Fruit fly (Drosophila melanogaster) whole organism, embryonic: ENCODE results near the gene CG32163.

Experiments
- Adf1 ChIP-seq: fragments of 200-800 bp; sonication (Bioruptor generic); IDR thresholded peaks from 2 replicates; pipeline ENCODE4 v1.3.6; 2022; ENCODE audit warnings: missing biosample characterization, missing genetic modification characterization
- Blimp-1 ChIP-seq: fragments of 200-800 bp; sonication (Bioruptor generic); optimal IDR thresholded peaks from 3 replicates; lab custom pipeline; 2018; ENCODE audit warnings: missing biosample characterization, missing genetic modification characterization, mild to moderate bottlenecking, moderate library complexity, missing genetic modification reagents
- BtbVII ChIP-seq: fragments of 200-800 bp; sonication (Bioruptor generic); optimal IDR thresholded peaks from 3 replicates; lab custom pipeline; 2017; ENCODE audit warnings: missing biosample characterization, mild to moderate bottlenecking, missing genetic modification characterization
- CG10274 ChIP-seq: fragments of 200-800 bp; sonication (Bioruptor generic); optimal IDR thresholded peaks from 3 replicates; lab custom pipeline; 2017; ENCODE audit warnings: missing biosample characterization, mild to moderate bottlenecking, missing genetic modification characterization
- CG11695 ChIP-seq: fragments of 200-800 bp; sonication (Bioruptor generic); IDR thresholded peaks from 3 replicates; pipeline ENCODE4 v1.3.6; 2022; ENCODE audit warnings: missing biosample characterization, missing genetic modification characterization
- CG14710 ChIP-seq: fragments of 200-800 bp; sonication (Bioruptor generic); optimal IDR thresholded peaks from 3 replicates; lab custom pipeline; 2019; ENCODE audit warnings: missing biosample characterization, mild to moderate bottlenecking, missing genetic modification characterization, moderate library complexity
- CG16815 ChIP-seq: fragments of 200-800 bp; sonication (Bioruptor generic); optimal IDR thresholded peaks from 3 replicates; lab custom pipeline; 2017; ENCODE audit warnings: missing biosample characterization, mild to moderate bottlenecking, missing genetic modification characterization
- CG17186 ChIP-seq: fragments of 200-800 bp; sonication (Bioruptor generic); optimal IDR thresholded peaks from 3 replicates; lab custom pipeline; 2017; ENCODE audit warnings: missing biosample characterization, missing genetic modification reagents, missing genetic modification characterization
- CG17328 ChIP-seq: fragments of 200-800 bp; sonication (Bioruptor generic); IDR thresholded peaks from 2 replicates; pipeline ENCODE4 v1.3.6; 2022; ENCODE audit warnings: missing biosample characterization, missing genetic modification characterization
- CG3281 ChIP-seq: fragments of 200-800 bp; sonication (Bioruptor generic); optimal IDR thresholded peaks from 3 replicates; lab custom pipeline; 2017; ENCODE audit warnings: missing biosample characterization, mild to moderate bottlenecking, missing genetic modification characterization
- CG3407 ChIP-seq: fragments of 200-800 bp; sonication (Bioruptor generic); optimal IDR thresholded peaks from 2 replicates; lab custom pipeline; 2018; ENCODE audit warnings: missing biosample characterization, mild to moderate bottlenecking, missing genetic modification characterization
- CG4360 ChIP-seq: fragments of 200-800 bp; sonication (Bioruptor generic); IDR thresholded peaks from 2 replicates; pipeline ENCODE4 v1.3.6; 2022; ENCODE audit warnings: missing biosample characterization, missing genetic modification characterization
- CG4820 ChIP-seq: fragments of 200-800 bp; sonication (Bioruptor generic); optimal IDR thresholded peaks from 3 replicates; lab custom pipeline; 2016; ENCODE audit warnings: missing biosample characterization, missing genetic modification characterization
- CG6683 ChIP-seq: fragments of 200-800 bp; sonication (Bioruptor generic); optimal IDR thresholded peaks from 2 replicates; lab custom pipeline; 2017; ENCODE audit warnings: missing biosample characterization, mild to moderate bottlenecking, missing genetic modification characterization, missing genetic modification reagents
- CG7556 ChIP-seq: fragments of 200-800 bp; sonication (Bioruptor generic); optimal IDR thresholded peaks from 2 replicates; lab custom pipeline; 2017; ENCODE audit warnings: missing biosample characterization, mild to moderate bottlenecking, missing genetic modification characterization
- CG7839 ChIP-seq: fragments of 200-800 bp; sonication (Bioruptor generic); optimal IDR thresholded peaks from 3 replicates; lab custom pipeline; 2018; ENCODE audit warnings: missing biosample characterization, mild to moderate bottlenecking, missing genetic modification characterization, moderate library complexity
- CG8290 ChIP-seq, 3 experiments: fragments of 200-800 bp; sonication (Bioruptor generic); optimal IDR thresholded peaks; 2 replicates each; lab custom pipeline; 2016 to 2019; ENCODE audit warnings: missing biosample characterization in 3 of 3, missing genetic modification characterization in 3 of 3, mild to moderate bottlenecking in 2 of 3, moderate library complexity in 1 of 3
- CG9727 ChIP-seq: fragments of 200-800 bp; sonication (Bioruptor generic); optimal IDR thresholded peaks from 3 replicates; lab custom pipeline; 2017; ENCODE audit warnings: missing biosample characterization, mild to moderate bottlenecking, missing genetic modification characterization
- Chrac-16 ChIP-seq: fragments of 200-800 bp; sonication (Bioruptor generic); optimal IDR thresholded peaks from 3 replicates; lab custom pipeline; 2016; ENCODE audit warnings: missing biosample characterization, missing genetic modification characterization
- CrebB ChIP-seq: fragments of 200-800 bp; sonication (Bioruptor generic); optimal IDR thresholded peaks from 3 replicates; lab custom pipeline; 2018; ENCODE audit warnings: missing biosample characterization, mild to moderate bottlenecking, missing genetic modification characterization
- Dfd ChIP-seq, 2 experiments: fragments of >200 bp; optimal IDR thresholded peaks; 2 replicates each; lab custom pipeline; 2017; ENCODE audit warnings: missing biosample characterization in 2 of 2, missing genetic modification characterization in 2 of 2
- Kr ChIP-seq: fragments of 200-800 bp; sonication (Bioruptor generic); optimal IDR thresholded peaks from 2 replicates; lab custom pipeline; 2017; ENCODE audit warnings: missing biosample characterization, mild to moderate bottlenecking, missing genetic modification characterization
- Nf-YC ChIP-seq: fragments of 200-800 bp; optimal IDR thresholded peaks from 3 replicates; lab custom pipeline; 2019; ENCODE audit warnings: missing biosample characterization, mild to moderate bottlenecking, missing genetic modification characterization, moderate library complexity
- PHDP ChIP-seq: fragments of 200-800 bp; sonication (Bioruptor generic); optimal IDR thresholded peaks from 3 replicates; lab custom pipeline; 2018; ENCODE audit warnings: missing biosample characterization, mild to moderate bottlenecking, missing genetic modification characterization, moderate library complexity
- bab2 ChIP-seq: fragments of 200-800 bp; sonication (Bioruptor generic); optimal IDR thresholded peaks from 2 replicates; lab custom pipeline; 2016; ENCODE audit warnings: missing biosample characterization, missing genetic modification characterization
- cas ChIP-seq: fragments of 200-800 bp; sonication (Bioruptor generic); IDR thresholded peaks from 2 replicates; pipeline ENCODE4 v1.3.6; 2022; ENCODE audit warnings: missing biosample characterization, missing genetic modification characterization
- chm ChIP-seq: fragments of 200-800 bp; sonication (Bioruptor generic); IDR thresholded peaks from 2 replicates; pipeline ENCODE4 v1.3.6; 2022; ENCODE audit warnings: missing biosample characterization, missing genetic modification characterization
- corto ChIP-seq: fragments of 200-800 bp; sonication (Bioruptor generic); optimal IDR thresholded peaks from 2 replicates; lab custom pipeline; 2016; ENCODE audit warnings: missing biosample characterization, mild to moderate bottlenecking, missing genetic modification characterization, moderate library complexity
- cwo ChIP-seq: fragments of 200-800 bp; sonication (Bioruptor generic); optimal IDR thresholded peaks from 3 replicates; lab custom pipeline; 2017; ENCODE audit warnings: missing biosample characterization, missing genetic modification characterization, mild to moderate bottlenecking, moderate library complexity, missing genetic modification reagents
- ems ChIP-seq: fragments of 200-800 bp; sonication (Bioruptor generic); optimal IDR thresholded peaks from 3 replicates; lab custom pipeline; 2016; ENCODE audit warnings: missing biosample characterization, missing genetic modification characterization
- eve ChIP-seq, 2 experiments: fragments of >200 bp; optimal IDR thresholded peaks; 2 replicates each; lab custom pipeline; 2017; ENCODE audit warnings: missing biosample characterization in 2 of 2, missing genetic modification characterization in 2 of 2
- eyg ChIP-seq: fragments of 200-800 bp; sonication (Bioruptor generic); optimal IDR thresholded peaks from 3 replicates; lab custom pipeline; 2016; ENCODE audit warnings: missing biosample characterization, missing genetic modification characterization
- fd3F ChIP-seq: fragments of 200-800 bp; sonication (Bioruptor generic); optimal IDR thresholded peaks from 2 replicates; lab custom pipeline; 2018; ENCODE audit warnings: missing biosample characterization, mild to moderate bottlenecking, missing genetic modification characterization, moderate library complexity
- fd96Cb ChIP-seq: fragments of 200-800 bp; sonication (Bioruptor generic); optimal IDR thresholded peaks from 2 replicates; lab custom pipeline; 2018; ENCODE audit warnings: missing biosample characterization, mild to moderate bottlenecking, missing genetic modification characterization, moderate library complexity
- ftz-f1 ChIP-seq: fragments of 200-800 bp; sonication (Bioruptor generic); optimal IDR thresholded peaks from 2 replicates; lab custom pipeline; 2016; ENCODE audit warnings: missing biosample characterization, missing genetic modification characterization
- gce ChIP-seq: fragments of 200-800 bp; sonication (Bioruptor generic); IDR thresholded peaks from 3 replicates; pipeline ENCODE4 v1.3.6; 2022; ENCODE audit warnings: missing biosample characterization, missing genetic modification characterization
- jing ChIP-seq: fragments of 200-800 bp; sonication (Bioruptor generic); optimal IDR thresholded peaks from 2 replicates; lab custom pipeline; 2018; ENCODE audit warnings: missing biosample characterization, mild to moderate bottlenecking, missing genetic modification characterization
- lilli ChIP-seq: fragments of 200-800 bp; sonication (Bioruptor generic); optimal IDR thresholded peaks from 3 replicates; lab custom pipeline; 2016; ENCODE audit warnings: missing biosample characterization, missing genetic modification characterization
- p53 ChIP-seq: fragments of 200-800 bp; sonication (Bioruptor generic); optimal IDR thresholded peaks from 2 replicates; lab custom pipeline; 2016; ENCODE audit warnings: missing biosample characterization, missing genetic modification characterization
- pan ChIP-seq, 4 experiments: fragments of >200 bp in 3 of 4; fragments of 200-800 bp in 1 of 4; sonication (Bioruptor generic) in 1 of 4; optimal IDR thresholded peaks in 3 of 4; IDR thresholded peaks in 1 of 4; 2 replicates each; pipeline versions ENCODE4 v1.3.6 to Lab custom; 2017 to 2022; ENCODE audit warnings: missing biosample characterization in 2 of 4, missing genetic modification characterization in 2 of 4, mixed read lengths in 1 of 4
- pnt ChIP-seq: fragments of 200-800 bp; sonication (Bioruptor generic); optimal IDR thresholded peaks from 3 replicates; lab custom pipeline; 2016; ENCODE audit warnings: missing biosample characterization, missing genetic modification characterization
- tll ChIP-seq, 2 experiments: fragments of 200-800 bp in 1 of 2; fragments of >200 bp in 1 of 2; sonication (Bioruptor generic) in 1 of 2; optimal IDR thresholded peaks; 2 replicates each; lab custom pipeline; 2017 to 2019; ENCODE audit warnings: missing biosample characterization in 2 of 2, missing genetic modification characterization in 2 of 2, mild to moderate bottlenecking in 1 of 2, moderate library complexity in 1 of 2
- trem ChIP-seq: fragments of 200-800 bp; optimal IDR thresholded peaks from 3 replicates; lab custom pipeline; 2019; ENCODE audit warnings: missing biosample characterization, mild to moderate bottlenecking, missing genetic modification characterization, moderate library complexity
- vvl ChIP-seq: fragments of 200-800 bp; sonication (Bioruptor generic); IDR thresholded peaks from 2 replicates; pipeline ENCODE4 v1.3.6; 2022; ENCODE audit warnings: missing biosample characterization, missing genetic modification characterization

Gene CG32163

DNA sequence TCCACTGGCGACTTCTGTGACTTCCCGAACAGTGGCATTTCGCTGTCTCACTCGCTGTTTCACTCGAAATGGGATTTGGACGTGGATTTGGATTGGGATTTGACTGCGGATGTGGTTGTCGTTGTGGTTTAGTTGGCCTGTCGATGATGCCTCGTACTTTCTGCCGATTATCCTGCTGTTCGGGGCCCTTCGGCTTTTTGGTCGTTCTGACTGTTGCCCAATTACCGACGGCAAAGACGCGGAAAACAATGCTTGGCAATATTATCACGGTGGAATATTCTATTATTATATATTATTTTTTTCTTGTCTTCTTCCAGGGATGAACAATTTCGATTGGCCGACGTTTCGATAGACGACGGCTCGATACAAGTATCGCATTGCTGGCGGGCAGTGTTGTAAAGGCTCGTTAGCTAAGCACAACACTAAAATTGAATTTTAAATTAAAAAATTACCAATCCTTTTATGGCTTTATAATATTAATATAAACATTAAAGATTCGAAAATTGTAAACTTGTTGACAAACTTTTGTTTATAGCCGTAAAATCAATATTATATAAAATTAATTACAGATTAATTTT, 28.3 kb downstream of the CG32163 start, which contains the start of gene Mo25 (continued):
- TF ChIP-seq CG4360 = no peak
- no peak for TF ChIP-seq CG17328
- no peak for TF ChIP-seq CG10274
- TF ChIP-seq chm (GFP tag; lab: Robert Waterston, UW) = no peak
- TF ChIP-seq Adf1 (GFP tag; lab: Robert Waterston, UW) = peak; percentile 39; the same call in 1 of the 2 replicates
- TF ChIP-seq PHDP (tag; lab: Kevin White, UChicago) = peak; percentile 35
- TF ChIP-seq CG17186 (GFP tag; lab: Kevin White, UChicago) = no peak
- TF ChIP-seq, all 482 proteins: peak for 176

DNA sequence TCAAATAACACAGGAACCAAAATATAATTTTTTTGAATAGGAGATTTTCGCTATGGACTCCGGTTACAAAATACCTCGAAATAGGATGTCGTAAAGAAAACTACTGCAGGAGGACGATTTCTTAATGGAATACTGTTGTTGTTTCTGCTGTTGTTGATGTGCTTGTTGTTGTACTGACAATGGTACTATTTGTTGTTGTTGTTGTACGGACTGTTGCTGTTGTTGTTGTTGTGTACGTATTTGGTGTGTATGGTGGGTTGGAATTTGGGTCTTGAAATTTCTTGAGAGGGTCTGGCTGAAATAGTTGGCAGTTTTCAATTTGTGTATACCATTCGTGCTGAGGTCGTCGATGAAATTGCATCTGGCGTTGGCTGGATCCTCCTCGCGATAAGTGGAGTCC, 39.2 kb downstream of the CG32163 start:
- TF ChIP-seq Kr = no peak
- TF ChIP-seq CG3407 (GFP tag; lab: Kevin White, UChicago) = no peak
- TF ChIP-seq CG6683 = no peak
- TF ChIP-seq CG14710 (tag; lab: Kevin White, UChicago) = no peak
- no peak for TF ChIP-seq CG9727 (GFP tag; lab: Kevin White, UChicago)
- no peak for TF ChIP-seq Chrac-16 (GFP tag; lab: Kevin White, UChicago)
- no peak for TF ChIP-seq ftz-f1
- TF ChIP-seq CG4360 = peak; percentile 93

DNA sequence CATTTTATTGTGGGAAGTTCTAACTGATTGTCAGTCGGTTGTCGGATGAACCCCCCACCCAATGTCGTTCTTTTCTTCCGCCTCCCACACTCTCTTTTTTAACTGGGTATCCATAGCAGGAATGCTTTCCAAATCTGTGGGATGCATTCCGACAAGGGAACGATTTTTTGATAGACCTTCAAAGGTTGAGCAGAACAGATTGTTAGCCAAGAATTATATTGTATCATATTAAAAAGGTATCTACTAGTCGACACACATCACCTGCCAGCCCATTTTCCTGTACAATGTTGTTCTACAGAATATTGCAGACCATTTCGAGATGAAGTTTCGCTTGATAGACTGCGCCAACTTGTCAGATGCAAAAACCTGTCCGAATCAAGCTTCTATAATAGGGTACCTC, 42.8 kb downstream of the CG32163 start:
- TF ChIP-seq CG7839 (no peak), corto (GFP tag; lab: Kevin White, UChicago) (no peak), jing (GFP tag; lab: Kevin White, UChicago) (no peak), ems (GFP tag; lab: Kevin White, UChicago) (no peak)

DNA sequence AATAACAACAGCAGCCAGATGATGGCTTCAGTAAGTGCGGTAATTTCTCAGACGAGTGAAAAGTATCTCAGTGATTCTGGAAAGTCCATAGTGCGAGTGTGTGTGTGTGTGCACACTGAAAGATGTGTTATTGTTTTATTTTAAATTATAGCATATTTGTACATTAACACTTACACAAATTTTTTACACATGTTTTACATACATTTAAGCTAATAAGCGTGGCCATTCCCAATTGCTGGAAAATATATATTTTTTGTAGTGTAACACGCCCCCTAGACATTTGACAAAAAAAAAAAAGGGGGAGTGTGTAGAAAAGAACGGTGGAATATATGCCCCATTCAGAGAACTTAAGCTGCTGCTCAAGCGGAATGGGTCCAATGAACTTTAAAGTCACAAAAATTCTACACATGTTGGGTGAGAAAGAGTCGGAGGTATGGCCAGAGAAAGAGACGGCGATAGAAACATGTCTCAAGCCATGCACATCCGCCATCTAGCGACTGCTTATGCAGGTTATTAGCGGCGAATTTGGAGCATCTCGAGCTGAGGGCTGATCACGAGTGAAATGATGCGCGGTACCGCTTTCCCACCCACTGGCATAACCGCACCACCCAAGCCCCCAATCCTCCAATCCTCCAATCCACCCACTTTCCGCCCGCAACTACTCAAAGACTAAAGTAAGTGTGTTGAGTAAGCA, 45.0 kb downstream of the CG32163 start:
- no peak for TF ChIP-seq cas (GFP tag; lab: Robert Waterston, UW)
- TF ChIP-seq eyg = no peak
- no peak for TF ChIP-seq cwo (GFP tag; lab: Kevin White, UChicago)
- no peak for TF ChIP-seq tll (GFP tag; optimal IDR thresholded peaks at IDR 0.05; lab: Kevin White, UChicago)
- TF ChIP-seq CG8290 (GFP tag; optimal IDR thresholded peaks at IDR 0.05; lab: Kevin White, UChicago) = peak; percentile 23
- no peak for TF ChIP-seq CG8290 (tag; optimal IDR thresholded peaks at IDR 0.05; lab: Kevin White, UChicago)
- no peak for TF ChIP-seq pnt (GFP tag; lab: Kevin White, UChicago)
- no peak for TF ChIP-seq CG3281 (GFP tag; lab: Kevin White, UChicago)
- peak; percentile 44 for TF ChIP-seq Blimp-1
- no peak for TF ChIP-seq CrebB
- no peak for TF ChIP-seq p53 (GFP tag; lab: Kevin White, UChicago)
- no peak for TF ChIP-seq lilli
- TF ChIP-seq CG7556 (GFP tag; lab: Kevin White, UChicago) = no peak
- TF ChIP-seq Nf-YC = no peak
- TF ChIP-seq CG4820 = no peak
- no peak for TF ChIP-seq gce (GFP tag; lab: Robert Waterston, UW)
- TF ChIP-seq CG16815 (GFP tag; lab: Kevin White, UChicago) = no peak
- no peak for TF ChIP-seq eve (GFP tag; optimal IDR thresholded peaks at IDR 0.05; lab: Kevin White, UChicago)
- TF ChIP-seq trem (tag; lab: Kevin White, UChicago) = no peak
- no peak for TF ChIP-seq bab2
- no peak for TF ChIP-seq fd3F
- TF ChIP-seq Dfd (GFP tag; optimal IDR thresholded peaks at IDR 0.05; lab: Kevin White, UChicago) = no peak
- peak; percentile 3 for TF ChIP-seq fd96Cb (tag; lab: Kevin White, UChicago)
- no peak for TF ChIP-seq pan (optimal IDR thresholded peaks at IDR 0.05; lab: Kevin White, UChicago)
- TF ChIP-seq pan (GFP tag; optimal IDR thresholded peaks at IDR 0.05 in 1 of 2, IDR thresholded peaks at IDR 0.05 in 1 of 2) = peak in 1 of 2 experiments; percentile 20
- no peak for TF ChIP-seq vvl (GFP tag; lab: Robert Waterston, UW)
- no peak for TF ChIP-seq CG11695 (GFP tag; lab: Robert Waterston, UW)
- TF ChIP-seq BtbVII = no peak
